Worm (Caenorhabditis elegans) whole organism, L3 larva: ENCODE results near the gene nhr-138.

Experiments used
- aly-2 ChIP-seq: fragments of 150-350 bp; optimal IDR thresholded peaks from 2 replicates; lab custom pipeline; 2014; ENCODE audit warnings: missing biosample characterization, missing genetic modification characterization
- daf-12 ChIP-seq: fragments of 150-350 bp; optimal IDR thresholded peaks from 2 replicates; lab custom pipeline; 2014; ENCODE audit warnings: missing biosample characterization, missing genetic modification reagents, missing genetic modification characterization
- egl-27 ChIP-seq: sonication (generic microtip); optimal IDR thresholded peaks from 4 replicates; lab custom pipeline; 2017; ENCODE audit warnings: missing biosample characterization, missing genetic modification reagents, missing genetic modification characterization
- fkh-10 ChIP-seq: sonication (generic microtip); optimal IDR thresholded peaks from 2 replicates; lab custom pipeline; 2017; ENCODE audit warnings: missing biosample characterization, missing genetic modification reagents, missing genetic modification characterization
- lin-39 ChIP-seq: fragments of 150-350 bp; optimal IDR thresholded peaks from 2 replicates; lab custom pipeline; 2018; ENCODE audit warnings: missing biosample characterization, missing genetic modification reagents, missing genetic modification characterization
- mdl-1 ChIP-seq: fragments of 150-350 bp; optimal IDR thresholded peaks from 2 replicates; lab custom pipeline; 2014; ENCODE audit warnings: missing biosample characterization, missing genetic modification characterization
- nhr-237 ChIP-seq: fragments of 150-350 bp; optimal IDR thresholded peaks from 2 replicates; lab custom pipeline; 2014; ENCODE audit warnings: missing biosample characterization, missing genetic modification characterization
- pha-4 ChIP-seq: fragments of 150-350 bp; optimal IDR thresholded peaks from 2 replicates; lab custom pipeline; 2014; ENCODE audit warnings: missing biosample characterization, missing genetic modification reagents, missing genetic modification characterization
- pqm-1 ChIP-seq: fragments of 150-350 bp; optimal IDR thresholded peaks from 2 replicates; lab custom pipeline; 2017; ENCODE audit warnings: missing biosample characterization, missing genetic modification characterization, inconsistent platforms
- sea-2 ChIP-seq: fragments of 150-350 bp; sonication (generic microtip); optimal IDR thresholded peaks from 4 replicates; lab custom pipeline; 2014; ENCODE audit warnings: missing biosample characterization, missing genetic modification reagents, missing genetic modification characterization
- skn-1 ChIP-seq: fragments of 150-350 bp; optimal IDR thresholded peaks from 2 replicates; lab custom pipeline; 2014; ENCODE audit warnings: missing biosample characterization, missing genetic modification characterization
- unc-62 ChIP-seq: fragments of 150-350 bp; sonication (generic microtip); optimal IDR thresholded peaks from 4 replicates; lab custom pipeline; 2014; ENCODE audit warnings: missing biosample characterization, missing genetic modification reagents, missing genetic modification characterization

- TF ChIP-seq skn-1 (tag; lab: Kevin White, UChicago), result no peak
- TF ChIP-seq nhr-237 (tag; lab: Kevin White, UChicago), result no peak
- TF ChIP-seq pha-4 (tag; lab: Kevin White, UChicago), result no peak
- no peak for TF ChIP-seq fkh-10 (GFP tag; lab: Kevin White, UChicago)
- no peak for TF ChIP-seq unc-62
- TF ChIP-seq mdl-1 (tag; lab: Kevin White, UChicago), result no peak
- no peak for TF ChIP-seq egl-27
- TF ChIP-seq sea-2 (GFP tag; lab: Kevin White, UChicago), result no peak
- TF ChIP-seq pqm-1 (tag; lab: Kevin White, UChicago), result no peak
- no peak for TF ChIP-seq lin-39 (tag; lab: Kevin White, UChicago)
- no peak for TF ChIP-seq daf-12
- TF ChIP-seq aly-2 (tag; lab: Kevin White, UChicago), result no peak
Measured at ce11 chrIV:9678007-9678406, 47.0 kb upstream of the nhr-138 start.
